Worm (Caenorhabditis elegans) whole organism, L4 larva: Measurements from ENCODE around the gene ZK792.12.

ENCODE experiments used
- R02D3.7 ChIP-seq: fragments of 150-350 bp; sonication (generic microtip); optimal IDR thresholded peaks from 3 replicates; lab custom pipeline; 2014; ENCODE audit warnings: missing biosample characterization, missing genetic modification characterization
- Y75B8A.6 ChIP-seq: fragments of 200-800 bp; sonication (Bioruptor generic); IDR thresholded peaks from 2 replicates; pipeline ENCODE4 v1.3.6; 2022; ENCODE audit warnings: missing genetic modification reagents, missing genetic modification characterization, missing compliant biosample characterization
- ZK337.2 ChIP-seq: fragments of 200-800 bp; sonication (Bioruptor generic); IDR thresholded peaks from 2 replicates; pipeline ENCODE4 v1.3.6; 2022; ENCODE audit warnings: missing genetic modification reagents, missing genetic modification characterization, missing compliant biosample characterization
- aha-1 ChIP-seq: fragments of 150-350 bp; peaks from one replicate; lab custom pipeline; 2014; ENCODE audit warnings: missing biosample characterization, missing genetic modification characterization
- ama-1 ChIP-seq: fragments of 150-350 bp; optimal IDR thresholded peaks from 2 replicates; lab custom pipeline; 2014; ENCODE audit warnings: inconsistent platforms, mixed read lengths
- arid-1 ChIP-seq: fragments of 200-800 bp; sonication (Bioruptor generic); conservative IDR thresholded peaks from 2 replicates; pipeline ENCODE4 v1.3.6; 2022; ENCODE audit warnings: missing genetic modification reagents, missing genetic modification characterization, missing compliant biosample characterization
- attf-4 ChIP-seq: sonication (generic microtip); optimal IDR thresholded peaks from 3 replicates; lab custom pipeline; 2017; ENCODE audit warnings: missing biosample characterization, missing genetic modification characterization
- daf-8 ChIP-seq: fragments of 200-800 bp; sonication (Bioruptor generic); IDR thresholded peaks from 2 replicates; pipeline ENCODE4 v1.3.6; 2022; ENCODE audit warnings: missing genetic modification characterization, missing compliant biosample characterization
- duxl-1 ChIP-seq: sonication (generic microtip); optimal IDR thresholded peaks from 2 replicates; lab custom pipeline; 2016; ENCODE audit warnings: mild to moderate bottlenecking, missing genetic modification characterization, moderate library complexity, missing compliant biosample characterization; ENCODE audit not compliant: poor library complexity
- fkh-10 ChIP-seq: fragments of 150-350 bp; optimal IDR thresholded peaks from 2 replicates; lab custom pipeline; 2014; ENCODE audit warnings: missing biosample characterization, missing genetic modification reagents, missing genetic modification characterization
- hlh-11 ChIP-seq: fragments of 200-800 bp; sonication (Bioruptor generic); optimal IDR thresholded peaks from 2 replicates; lab custom pipeline; 2018; ENCODE audit warnings: mild to moderate bottlenecking, missing genetic modification characterization, missing compliant biosample characterization
- lim-7 ChIP-seq: fragments of 200-800 bp; sonication (Bioruptor generic); IDR thresholded peaks from 2 replicates; pipeline ENCODE4 v1.3.6; 2022; ENCODE audit warnings: missing genetic modification characterization, missing compliant biosample characterization
- lin-15B ChIP-seq: fragments of 150-350 bp; sonication (generic microtip); optimal IDR thresholded peaks from 3 replicates; lab custom pipeline; 2014; ENCODE audit warnings: missing biosample characterization, missing genetic modification characterization
- lin-29 ChIP-seq: fragments of 200-800 bp; sonication (Bioruptor generic); IDR thresholded peaks from 2 replicates; pipeline ENCODE4 v1.3.6; 2022; ENCODE audit warnings: missing genetic modification reagents, missing genetic modification characterization, missing compliant biosample characterization
- madf-9 ChIP-seq: fragments of 200-800 bp; sonication (Bioruptor generic); conservative IDR thresholded peaks from 2 replicates; pipeline ENCODE4 v1.3.6; 2022; ENCODE audit warnings: missing genetic modification reagents, missing genetic modification characterization, missing compliant biosample characterization
- mes-2 ChIP-seq: sonication (generic microtip); optimal IDR thresholded peaks from 2 replicates; lab custom pipeline; 2016; ENCODE audit warnings: missing genotype, mild to moderate bottlenecking, missing genetic modification characterization, missing compliant biosample characterization; ENCODE audit not compliant: poor library complexity, severe bottlenecking
- mxl-2 ChIP-seq: fragments of 200-800 bp; sonication (Bioruptor generic); conservative IDR thresholded peaks from 2 replicates; pipeline ENCODE4 v1.3.6; 2022; ENCODE audit warnings: missing genetic modification reagents, missing genetic modification characterization, missing compliant biosample characterization
- mxl-3 ChIP-seq: fragments of 200-800 bp; sonication (Bioruptor generic); optimal IDR thresholded peaks from 2 replicates; lab custom pipeline; 2018; ENCODE audit warnings: mild to moderate bottlenecking, missing genetic modification characterization, missing compliant biosample characterization
- nhr-102 ChIP-seq: sonication (generic microtip); optimal IDR thresholded peaks from 2 replicates; lab custom pipeline; 2016; ENCODE audit warnings: mild to moderate bottlenecking, missing genetic modification characterization, moderate library complexity, missing compliant biosample characterization
- nhr-28 ChIP-seq: fragments of 150-350 bp; optimal IDR thresholded peaks from 2 replicates; lab custom pipeline; 2014; ENCODE audit warnings: missing biosample characterization, missing genetic modification characterization
- nhr-76 ChIP-seq: fragments of 150-350 bp; optimal IDR thresholded peaks from 2 replicates; lab custom pipeline; 2014; ENCODE audit warnings: missing biosample characterization, missing genetic modification characterization
- rbr-2 ChIP-seq: sonication (generic microtip); optimal IDR thresholded peaks from 2 replicates; lab custom pipeline; 2016; ENCODE audit warnings: missing genotype, missing genetic modification characterization, missing compliant biosample characterization
- saeg-2 ChIP-seq: fragments of 200-800 bp; sonication (Bioruptor generic); IDR thresholded peaks from 2 replicates; pipeline ENCODE4 v1.3.6; 2022; ENCODE audit warnings: missing genetic modification reagents, missing genetic modification characterization, missing compliant biosample characterization
- sdz-12 ChIP-seq: fragments of 200-800 bp; sonication (Bioruptor generic); optimal IDR thresholded peaks from 2 replicates; lab custom pipeline; 2018; ENCODE audit warnings: mild to moderate bottlenecking, missing genetic modification characterization, missing compliant biosample characterization
- set-16 ChIP-seq: fragments of 200-800 bp; sonication (Bioruptor generic); IDR thresholded peaks from 2 replicates; pipeline ENCODE4 v1.3.6; 2022; ENCODE audit warnings: missing genetic modification reagents, missing genetic modification characterization, missing compliant biosample characterization
- skn-1 ChIP-seq: fragments of 150-350 bp; optimal IDR thresholded peaks from 2 replicates; lab custom pipeline; 2014; ENCODE audit warnings: missing biosample characterization, missing genetic modification characterization
- snpc-1.2 ChIP-seq: fragments of 200-800 bp; sonication (Bioruptor generic); IDR thresholded peaks from 2 replicates; pipeline ENCODE4 v1.3.6; 2022; ENCODE audit warnings: missing genetic modification reagents, missing genetic modification characterization, missing compliant biosample characterization
- unc-62 ChIP-seq, 3 experiments: fragments of 150-350 bp in 1 of 3; sonication (generic microtip); optimal IDR thresholded peaks in 2 of 3; peaks in 1 of 3; 1 replicate in 1 of 3; 2 replicates in 2 of 3; lab custom pipeline; 2014 to 2017; ENCODE audit warnings: missing biosample characterization in 3 of 3, missing genetic modification characterization in 3 of 3, missing genetic modification reagents in 3 of 3, missing genotype in 1 of 3
- vab-7 ChIP-seq: fragments of 200-800 bp; sonication (Bioruptor generic); IDR thresholded peaks from 2 replicates; pipeline ENCODE4 v1.3.6; 2022; ENCODE audit warnings: missing genetic modification reagents, missing genetic modification characterization, missing compliant biosample characterization
- zag-1 ChIP-seq: fragments of 150-350 bp; optimal IDR thresholded peaks from 2 replicates; lab custom pipeline; 2014; ENCODE audit warnings: missing biosample characterization, missing genetic modification characterization
- zfp-2 ChIP-seq: sonication (generic microtip); optimal IDR thresholded peaks from 2 replicates; lab custom pipeline; 2016; ENCODE audit warnings: mild to moderate bottlenecking, missing genetic modification characterization, missing compliant biosample characterization
- zip-11 ChIP-seq: fragments of 200-800 bp; sonication (Bioruptor generic); IDR thresholded peaks from 2 replicates; pipeline ENCODE4 v1.3.6; 2022; ENCODE audit warnings: missing genetic modification characterization, missing compliant biosample characterization
- ztf-11 ChIP-seq: fragments of 150-350 bp; optimal IDR thresholded peaks from 2 replicates; lab custom pipeline; 2014; ENCODE audit warnings: missing biosample characterization, missing genetic modification characterization
- ztf-7 ChIP-seq: fragments of 150-350 bp; optimal IDR thresholded peaks from 2 replicates; lab custom pipeline; 2014; ENCODE audit warnings: missing biosample characterization, missing genetic modification characterization

Gene ZK792.12

DNA sequence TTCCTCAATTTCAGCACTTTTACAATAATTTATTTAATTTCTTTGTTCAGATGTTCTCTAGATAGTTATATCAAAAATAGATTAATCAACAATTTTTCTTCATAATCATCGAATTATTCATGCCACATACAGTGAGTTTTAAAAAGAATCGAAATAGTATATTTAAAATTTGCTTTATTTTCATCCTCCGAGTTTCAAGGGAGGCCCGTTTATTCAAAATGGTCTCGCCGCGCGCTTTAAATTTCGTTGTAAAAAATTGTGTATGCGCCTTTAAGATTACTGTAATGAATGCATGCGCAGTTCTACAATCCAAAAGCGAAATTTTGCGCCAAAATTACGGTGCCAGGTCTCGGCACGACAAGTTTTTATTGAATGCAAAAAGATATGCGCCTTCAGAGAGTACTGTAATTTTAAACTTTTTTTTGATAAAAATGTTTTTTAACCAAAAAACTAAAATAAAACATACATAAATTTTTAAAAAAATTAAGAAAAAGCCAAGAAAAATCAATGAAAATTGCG is 33.7 kb upstream of the ZK792.12 start, which contains the start of gene ZK792.1:
Gene ZK792.1, plus strand, starts transcription at position 51 of the 519 bp plus-strand sequence.
- TF ChIP-seq ztf-7 (tag; lab: Kevin White, UChicago): no peak
- no peak for TF ChIP-seq snpc-1.2 (GFP tag; lab: Robert Waterston, UW)
- peak; percentile 49 for TF ChIP-seq aha-1 (tag; lab: Kevin White, UChicago)
- TF ChIP-seq, all 104 proteins: peak for 1

DNA sequence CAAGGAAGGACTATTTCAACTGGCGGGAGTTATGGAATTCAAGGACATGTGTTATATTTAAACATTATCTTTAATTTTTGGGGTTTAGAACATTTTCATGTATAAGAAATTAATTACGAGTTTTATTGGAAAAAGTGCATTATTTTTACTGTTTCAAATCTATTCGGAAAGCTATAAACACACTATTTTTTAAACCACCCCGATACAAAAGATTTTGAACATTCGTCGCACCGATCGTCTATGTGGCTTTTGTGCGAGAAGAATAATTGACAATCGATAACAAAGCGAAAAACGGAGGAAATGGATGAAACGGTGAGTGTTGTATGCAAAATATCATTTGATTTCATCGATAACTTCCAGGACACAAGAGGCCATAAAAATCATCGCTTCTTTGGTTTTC is 28.6 kb upstream of the ZK792.12 start, which contains the start of gene ZK809.9:
Gene ZK809.9, plus strand, starts transcription at position 301 of the 400 bp plus-strand sequence.
- no peak for TF ChIP-seq mxl-3
- no peak for TF ChIP-seq Y75B8A.6 (GFP tag; lab: Robert Waterston, UW)
- TF ChIP-seq arid-1: no peak
- TF ChIP-seq ama-1 (lab: Kevin White, UChicago): no peak
- TF ChIP-seq zag-1 (tag; lab: Kevin White, UChicago): no peak
- TF ChIP-seq daf-8 (GFP tag; lab: Robert Waterston, UW): no peak
- TF ChIP-seq attf-4 (tag; lab: Kevin White, UChicago): no peak
- no peak for TF ChIP-seq nhr-102 (tag; lab: Kevin White, UChicago)
- TF ChIP-seq nhr-76 (tag; lab: Kevin White, UChicago): no peak
- no peak for TF ChIP-seq vab-7
- no peak for TF ChIP-seq R02D3.7
- no peak for TF ChIP-seq duxl-1 (tag; lab: Kevin White, UChicago)

DNA sequence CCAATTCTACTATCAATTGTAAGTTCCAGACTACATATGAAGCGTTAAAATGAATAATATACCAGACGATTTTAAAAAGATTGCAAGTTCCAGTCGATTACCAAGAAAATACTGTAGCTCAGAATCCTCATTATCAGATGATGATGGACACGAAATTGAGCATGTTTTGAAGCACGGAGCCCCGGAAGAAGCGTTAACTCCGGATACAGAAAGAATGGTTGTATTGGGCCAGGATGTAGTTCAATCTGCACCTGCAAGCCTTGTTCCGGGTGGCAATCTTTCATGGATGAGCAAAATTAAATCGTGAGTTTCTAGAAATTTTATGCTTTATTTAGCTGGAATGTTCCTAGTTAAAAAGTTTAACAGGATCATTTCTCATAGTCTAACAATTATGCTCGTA is 25.6 kb upstream of the ZK792.12 start, which contains the start of gene atg-4.2:
Gene atg-4.2, plus strand, starts transcription at position 24 of the 400 bp plus-strand sequence.
- TF ChIP-seq unc-62 (GFP tag; optimal IDR thresholded peaks at IDR 0.05 in 1 of 2; lab: Kevin White, UChicago) (peak in 1 of 2 experiments; percentile 93), unc-62 (tag; optimal IDR thresholded peaks at IDR 0.05; lab: Kevin White, UChicago) (no peak), ztf-11 (tag; lab: Kevin White, UChicago) (no peak)

DNA sequence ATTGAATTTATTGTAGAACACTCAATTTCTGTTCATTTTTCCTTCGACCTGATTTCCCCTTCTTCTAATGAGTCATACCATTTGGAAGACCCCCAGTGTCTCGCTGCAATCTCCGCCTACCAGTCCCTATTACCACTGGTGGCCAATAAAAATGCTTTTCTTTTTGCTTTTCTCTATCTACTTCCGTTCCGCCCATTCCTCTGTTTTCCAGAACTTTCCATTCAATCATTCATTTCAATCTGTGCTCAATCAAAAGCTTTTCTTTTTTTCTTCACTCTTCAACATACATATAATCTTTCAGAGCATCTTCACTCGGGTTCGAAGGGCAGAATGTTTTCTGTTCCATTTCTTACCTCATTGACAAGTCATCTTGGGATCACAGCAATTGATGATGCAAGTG is 20.1 kb upstream of the ZK792.12 start, which contains the start of gene inx-8:
Gene inx-8, plus strand, starts transcription at position 301 of the 400 bp plus-strand sequence.
- TF ChIP-seq hlh-11 (no peak), ZK337.2 (GFP tag; lab: Robert Waterston, UW) (no peak), lin-29 (GFP tag; lab: Robert Waterston, UW) (no peak)
- TF ChIP-seq, all 104 proteins: peak for 0

DNA sequence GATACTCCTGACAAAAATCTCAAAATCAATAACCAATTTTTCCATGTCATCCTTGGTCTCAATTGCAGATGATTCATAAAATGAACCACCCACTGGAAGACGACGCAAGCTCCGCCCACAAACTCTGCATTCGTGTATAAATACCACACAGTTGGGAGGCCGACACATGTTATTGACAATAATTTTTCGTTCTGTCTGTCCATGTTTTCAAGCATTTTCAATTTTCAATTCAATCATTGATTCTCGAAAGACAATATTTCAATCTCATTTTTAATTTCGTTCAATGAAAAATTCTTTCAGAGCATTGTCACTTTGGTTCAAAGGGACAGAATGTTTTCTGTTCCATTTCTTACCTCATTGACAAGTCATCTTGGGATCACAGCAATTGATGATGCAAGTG is 17.5 kb upstream of the ZK792.12 start, which contains the start of gene inx-9:
Gene inx-9, plus strand, starts transcription at position 301 of the 400 bp plus-strand sequence.
- TF ChIP-seq mxl-2 (GFP tag; lab: Robert Waterston, UW) (no peak), lin-15B (tag; lab: Kevin White, UChicago) (no peak), rbr-2 (tag; lab: Kevin White, UChicago) (no peak), set-16 (no peak), mes-2 (tag; lab: Kevin White, UChicago) (no peak), zag-1 (tag; lab: Kevin White, UChicago) (no peak), madf-9 (GFP tag; lab: Robert Waterston, UW) (no peak), nhr-28 (tag; lab: Kevin White, UChicago) (no peak), sdz-12 (GFP tag; lab: Kevin White, UChicago) (no peak), lim-7 (GFP tag; lab: Robert Waterston, UW) (no peak), skn-1 (no peak), fkh-10 (GFP tag; lab: Kevin White, UChicago) (no peak)
- TF ChIP-seq, all 104 proteins: peak for 0

DNA sequence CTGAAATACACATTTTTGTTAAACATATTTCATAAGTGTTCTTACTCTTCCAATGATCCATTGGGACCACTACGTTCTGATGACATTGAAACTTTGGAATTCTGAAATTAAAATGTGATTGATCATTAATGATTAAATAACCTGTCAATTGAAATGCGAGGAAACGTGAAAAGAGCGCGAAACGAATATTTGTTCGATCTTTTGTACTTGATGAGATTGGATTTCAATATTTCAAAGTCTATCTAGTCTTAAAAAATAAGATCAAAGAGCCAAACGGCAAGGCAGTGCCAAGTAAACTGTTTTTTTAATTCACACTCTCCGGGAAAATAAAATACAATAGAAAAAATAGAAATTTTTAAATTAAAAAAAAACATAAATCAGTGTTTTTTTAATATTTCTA is 11.7 kb upstream of the ZK792.12 start, which contains the start of gene ZK792.4:
Gene ZK792.4, minus strand, starts transcription at position 101 of the 400 bp plus-strand sequence.
- TF ChIP-seq saeg-2 (GFP tag; lab: Robert Waterston, UW) (no peak), mxl-3 (no peak), snpc-1.2 (GFP tag; lab: Robert Waterston, UW) (no peak), zfp-2 (no peak), zip-11 (GFP tag; lab: Robert Waterston, UW) (no peak)
